Worm (Caenorhabditis elegans): ENCODE measurements around the gene T12G3.6.

Gene T12G3.6

ce11 chrIV:12033985-12034384 is 2.9 kb upstream of the T12G3.6 start, which contains the start of gene sqst-1:
TSS of gene sqst-1 (plus strand) at chrIV:12034282.
- TF ChIP-seq med-1 (GFP tag; optimal IDR thresholded peaks at IDR 0.05; ENCODE audit: insufficient read depth) (no peak), flt-1 (GFP tag; IDR thresholded peaks at IDR 0.05) (no peak), ref-1 (GFP tag; conservative IDR thresholded peaks at IDR 0.05) (no peak), tab-1 (GFP tag; IDR thresholded peaks at IDR 0.05) (no peak), T22C8.4 (GFP tag; IDR thresholded peaks at IDR 0.05) (no peak), klf-2 (GFP tag; conservative IDR thresholded peaks at IDR 0.05) (no peak), cog-1 (tag; optimal IDR thresholded peaks at IDR 0.05) (no peak), ztf-23 (GFP tag; IDR thresholded peaks at IDR 0.05) (no peak), ztf-29 (GFP tag; IDR thresholded peaks at IDR 0.05) (no peak)

DNA sequence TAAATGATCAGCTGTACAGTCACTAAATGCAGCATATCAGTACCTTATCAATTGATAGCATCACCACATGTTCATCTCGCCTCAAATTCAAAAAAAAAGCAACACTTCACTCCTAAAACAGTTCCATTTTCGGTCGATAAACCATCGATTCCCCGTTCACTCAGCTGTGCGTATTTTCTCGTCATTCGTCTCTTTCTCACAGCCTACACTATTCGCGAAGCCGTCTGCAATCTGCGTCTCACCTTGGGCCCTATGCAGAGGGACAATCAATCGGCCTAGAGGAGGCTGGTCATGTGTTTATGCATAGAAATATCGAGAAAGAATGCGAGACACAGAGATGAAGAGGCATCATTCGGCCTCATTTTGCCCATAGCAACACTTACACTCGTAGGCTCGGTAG is 1.3 kb upstream of the T12G3.6 start:
- TF ChIP-seq ref-1 (GFP tag; conservative IDR thresholded peaks at IDR 0.05) (no peak), med-1 (GFP tag; optimal IDR thresholded peaks at IDR 0.05; ENCODE audit: insufficient read depth) (no peak), cog-1 (tag; optimal IDR thresholded peaks at IDR 0.05) (peak; percentile 81), T22C8.4 (GFP tag; IDR thresholded peaks at IDR 0.05) (peak; percentile 77), ztf-29 (GFP tag; IDR thresholded peaks at IDR 0.05) (0 out of 2 replicates have a peak, but pooled peaks have one; percentile 41), ztf-23 (GFP tag; IDR thresholded peaks at IDR 0.05) (0 out of 2 replicates have a peak, but pooled peaks have one; percentile 45), klf-2 (GFP tag; conservative IDR thresholded peaks at IDR 0.05) (no peak), tab-1 (GFP tag; IDR thresholded peaks at IDR 0.05) (no peak), flt-1 (GFP tag; IDR thresholded peaks at IDR 0.05) (no peak)

- TF ChIP-seq T22C8.4 (GFP tag; IDR thresholded peaks at IDR 0.05): no peak
- no peak for TF ChIP-seq ztf-23 (GFP tag; IDR thresholded peaks at IDR 0.05)
- TF ChIP-seq cog-1 (tag; optimal IDR thresholded peaks at IDR 0.05): no peak
- no peak for TF ChIP-seq ref-1 (GFP tag; conservative IDR thresholded peaks at IDR 0.05)
- TF ChIP-seq flt-1 (GFP tag; IDR thresholded peaks at IDR 0.05): no peak
- TF ChIP-seq med-1 (GFP tag; optimal IDR thresholded peaks at IDR 0.05; ENCODE audit: insufficient read depth): no peak
- TF ChIP-seq klf-2 (GFP tag; conservative IDR thresholded peaks at IDR 0.05): no peak
- no peak for TF ChIP-seq ztf-29 (GFP tag; IDR thresholded peaks at IDR 0.05)
- TF ChIP-seq tab-1 (GFP tag; IDR thresholded peaks at IDR 0.05): no peak
These were observed 1.3 kb downstream of the T12G3.6 start, which contains the start of gene T12G3.11 for ce11 chrIV:12029722-12030182. TSS of gene T12G3.11 (minus strand) at chrIV:12029772.

- no peak for TF ChIP-seq flt-1 (GFP tag; IDR thresholded peaks at IDR 0.05)
- no peak for TF ChIP-seq klf-2 (GFP tag; conservative IDR thresholded peaks at IDR 0.05)
- TF ChIP-seq ref-1 (GFP tag; conservative IDR thresholded peaks at IDR 0.05): no peak
- no peak for TF ChIP-seq ztf-29 (GFP tag; IDR thresholded peaks at IDR 0.05)
- TF ChIP-seq T22C8.4 (GFP tag; IDR thresholded peaks at IDR 0.05): no peak
- no peak for TF ChIP-seq cog-1 (tag; optimal IDR thresholded peaks at IDR 0.05)
These were observed 2.0 kb downstream of the T12G3.6 start, which contains the start of gene tgn-38 for ce11 chrIV:12029074-12029473. TSS of gene tgn-38 (minus strand) at chrIV:12029174.

ce11 chrIV:12021360-12021759 is 9.7 kb downstream of the T12G3.6 start:
- TF ChIP-seq ztf-29 (GFP tag; IDR thresholded peaks at IDR 0.05) (no peak), cog-1 (tag; optimal IDR thresholded peaks at IDR 0.05) (no peak), ztf-23 (GFP tag; IDR thresholded peaks at IDR 0.05) (no peak)

DNA sequence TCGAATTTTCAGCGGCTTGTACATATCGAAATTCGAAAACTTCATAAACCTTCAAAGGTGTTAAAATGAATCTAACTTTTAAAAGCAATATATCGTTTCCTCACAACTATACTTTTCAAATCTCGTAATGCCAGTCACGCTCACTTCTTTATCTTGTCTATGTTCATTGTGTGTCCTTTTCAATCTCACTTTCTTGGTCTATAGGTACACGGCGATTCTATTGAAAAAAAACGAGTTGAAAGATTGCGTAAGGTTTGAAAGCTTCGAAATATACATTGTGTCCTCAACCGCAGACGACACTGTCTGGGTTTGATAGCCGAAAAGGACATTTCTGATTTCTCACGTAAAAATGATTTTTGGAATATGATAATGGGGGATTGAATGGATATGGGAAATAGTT is 12.2 kb downstream of the T12G3.6 start:
- TF ChIP-seq med-1 (GFP tag; optimal IDR thresholded peaks at IDR 0.05; ENCODE audit: insufficient read depth) (no peak), klf-2 (GFP tag; conservative IDR thresholded peaks at IDR 0.05) (no peak), ztf-29 (GFP tag; IDR thresholded peaks at IDR 0.05) (no peak), flt-1 (GFP tag; IDR thresholded peaks at IDR 0.05) (no peak), ref-1 (GFP tag; conservative IDR thresholded peaks at IDR 0.05) (no peak), tab-1 (GFP tag; IDR thresholded peaks at IDR 0.05) (no peak)

DNA sequence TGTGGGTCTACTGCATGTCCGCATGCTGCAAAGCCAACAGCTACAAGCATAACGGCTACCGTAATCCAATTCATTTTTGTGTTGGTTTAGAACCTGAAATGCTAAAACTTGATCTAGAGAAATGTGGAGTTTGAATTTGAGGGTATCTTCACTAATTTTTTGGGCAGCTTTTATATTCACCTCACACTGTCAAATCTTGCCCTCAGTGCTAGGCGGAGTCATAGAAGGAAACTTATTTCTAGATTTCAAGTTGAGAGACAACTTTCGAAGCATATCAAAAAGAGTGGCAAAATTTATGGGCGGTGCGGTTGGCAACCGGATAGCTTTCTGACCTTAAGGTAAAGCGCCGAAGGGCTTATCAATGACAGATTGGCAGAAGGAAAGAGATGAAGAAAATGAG is 15.5 kb downstream of the T12G3.6 start, which contains the start of gene lips-6:
Gene lips-6, minus strand, starts transcription at position 101 of the 400 bp plus-strand sequence.
- TF ChIP-seq klf-2 (GFP tag; conservative IDR thresholded peaks at IDR 0.05): no peak
- no peak for TF ChIP-seq flt-1 (GFP tag; IDR thresholded peaks at IDR 0.05)
- TF ChIP-seq med-1 (GFP tag; optimal IDR thresholded peaks at IDR 0.05; ENCODE audit: insufficient read depth): no peak
- TF ChIP-seq T22C8.4 (GFP tag; IDR thresholded peaks at IDR 0.05): no peak
- no peak for TF ChIP-seq ref-1 (GFP tag; conservative IDR thresholded peaks at IDR 0.05)
- TF ChIP-seq ztf-23 (GFP tag; IDR thresholded peaks at IDR 0.05): no peak
- TF ChIP-seq ztf-29 (GFP tag; IDR thresholded peaks at IDR 0.05): no peak
- TF ChIP-seq cog-1 (tag; optimal IDR thresholded peaks at IDR 0.05): no peak
- TF ChIP-seq tab-1 (GFP tag; IDR thresholded peaks at IDR 0.05): no peak

DNA sequence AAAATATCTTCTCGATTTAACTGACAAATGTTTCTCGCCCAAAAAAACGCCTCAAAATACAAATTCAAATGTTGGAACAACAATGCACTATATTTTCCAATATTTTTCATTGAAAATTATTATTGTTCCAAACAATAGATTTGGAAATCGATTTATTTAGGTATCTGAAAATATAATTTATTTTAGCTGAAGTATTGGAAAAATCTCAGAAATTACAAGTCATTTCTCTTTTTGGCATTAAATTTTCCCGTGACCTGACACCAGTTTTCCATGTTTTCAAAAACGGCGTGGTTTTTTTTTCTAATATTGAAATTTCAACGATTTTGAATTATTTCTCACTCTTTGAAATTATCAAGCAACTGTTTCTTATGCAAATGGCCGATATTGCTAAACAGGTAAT is 18.0 kb downstream of the T12G3.6 start, which contains the start of gene spe-17:
Gene spe-17, plus strand, starts transcription at position 301 of the 400 bp plus-strand sequence.
- no peak for TF ChIP-seq ztf-23 (GFP tag; IDR thresholded peaks at IDR 0.05)
- TF ChIP-seq T22C8.4 (GFP tag; IDR thresholded peaks at IDR 0.05): no peak
- TF ChIP-seq ref-1 (GFP tag; conservative IDR thresholded peaks at IDR 0.05): no peak
- no peak for TF ChIP-seq ztf-29 (GFP tag; IDR thresholded peaks at IDR 0.05)
- no peak for TF ChIP-seq cog-1 (tag; optimal IDR thresholded peaks at IDR 0.05)
- no peak for TF ChIP-seq med-1 (GFP tag; optimal IDR thresholded peaks at IDR 0.05; ENCODE audit: insufficient read depth)
- TF ChIP-seq flt-1 (GFP tag; IDR thresholded peaks at IDR 0.05): no peak
- TF ChIP-seq klf-2 (GFP tag; conservative IDR thresholded peaks at IDR 0.05): no peak
- no peak for TF ChIP-seq tab-1 (GFP tag; IDR thresholded peaks at IDR 0.05)

DNA sequence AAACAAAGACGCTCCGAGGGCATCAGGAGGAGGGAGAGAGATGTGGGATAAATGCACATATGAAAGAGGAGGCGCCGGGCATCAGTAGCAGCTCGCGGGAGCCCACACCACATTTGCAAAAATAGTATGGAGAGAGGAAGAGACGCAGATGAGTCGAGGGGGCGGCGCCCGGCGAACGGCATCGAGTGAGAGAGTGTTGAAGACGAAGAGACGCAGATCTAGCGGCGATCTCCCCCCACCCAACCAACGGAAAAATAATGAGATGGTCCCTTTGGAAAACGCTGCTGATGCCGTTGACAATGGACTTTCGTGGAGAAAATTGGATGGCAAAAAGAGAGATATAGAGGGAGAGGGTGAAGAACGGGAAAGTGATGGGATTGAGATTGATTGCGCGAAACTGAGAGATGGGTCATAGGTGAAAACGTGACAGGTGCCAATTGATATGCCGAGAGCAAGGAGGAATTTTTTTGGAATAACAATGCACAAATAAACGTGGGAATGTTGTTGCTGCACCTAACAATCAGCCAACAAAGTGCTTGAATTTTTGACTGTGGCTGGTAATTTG is 18.6 kb downstream of the T12G3.6 start:
- TF ChIP-seq flt-1 (GFP tag; IDR thresholded peaks at IDR 0.05): no peak
- TF ChIP-seq ztf-29 (GFP tag; IDR thresholded peaks at IDR 0.05): no peak
- TF ChIP-seq T22C8.4 (GFP tag; IDR thresholded peaks at IDR 0.05): no peak
- TF ChIP-seq klf-2 (GFP tag; conservative IDR thresholded peaks at IDR 0.05): no peak
- TF ChIP-seq ztf-23 (GFP tag; IDR thresholded peaks at IDR 0.05): no peak
- TF ChIP-seq med-1 (GFP tag; optimal IDR thresholded peaks at IDR 0.05; ENCODE audit: insufficient read depth): no peak
- TF ChIP-seq tab-1 (GFP tag; IDR thresholded peaks at IDR 0.05): no peak
- no peak for TF ChIP-seq cog-1 (tag; optimal IDR thresholded peaks at IDR 0.05)
- TF ChIP-seq ref-1 (GFP tag; conservative IDR thresholded peaks at IDR 0.05): no peak

- no peak for TF ChIP-seq klf-2 (GFP tag; conservative IDR thresholded peaks at IDR 0.05)
- TF ChIP-seq ztf-23 (GFP tag; IDR thresholded peaks at IDR 0.05): no peak
- no peak for TF ChIP-seq ref-1 (GFP tag; conservative IDR thresholded peaks at IDR 0.05)
- no peak for TF ChIP-seq T22C8.4 (GFP tag; IDR thresholded peaks at IDR 0.05)
- no peak for TF ChIP-seq tab-1 (GFP tag; IDR thresholded peaks at IDR 0.05)
- no peak for TF ChIP-seq med-1 (GFP tag; optimal IDR thresholded peaks at IDR 0.05; ENCODE audit: insufficient read depth)
- TF ChIP-seq cog-1 (tag; optimal IDR thresholded peaks at IDR 0.05): no peak
These were observed 20.2 kb downstream of the T12G3.6 start, which contains the start of the genes ZK617.26 and unc-22 for ce11 chrIV:12010859-12011258. TSS of gene ZK617.26 (minus strand) at chrIV:12010959. TSS of gene unc-22 (minus strand) at chrIV:12011007.
